Worm (Caenorhabditis elegans) whole organism, dauer: ENCODE measurements around the gene nspb-7.
"Not testable (repeated sequence)": the region's sequence is repeated elsewhere in the genome, so short reads cannot be mapped to it uniquely, and the experiment has no call there.

Source experiments
- unc-62 ChIP-seq: sonication (generic microtip); optimal IDR thresholded peaks from 2 replicates; lab custom pipeline; 2017; ENCODE audit warnings: missing biosample characterization, missing genetic modification reagents, missing genetic modification characterization

Gene nspb-7

ce11 chrII:14578013-14578412 lies at the start of gene nspb-7:
nspb-7 (plus strand) TSS chrII:14578313.
- no peak for TF ChIP-seq unc-62 (GFP tag; lab: Kevin White, UChicago)

- no peak for TF ChIP-seq unc-62 (GFP tag; lab: Kevin White, UChicago)
These were observed 44.1 kb upstream of the nspb-7 start, which contains the start of gene C04H5.1 for ce11 chrII:14534000-14534399. C04H5.1 (plus strand) TSS chrII:14534300.

ce11 chrII:14537728-14538127 lies 40.4 kb upstream of the nspb-7 start, which contains the start of the genes clec-147 and C04H5.7:
clec-147 (minus strand) TSS chrII:14537828.
C04H5.7 (plus strand) TSS chrII:14537946.
- TF ChIP-seq unc-62 (GFP tag; lab: Kevin White, UChicago), result no peak

ce11 chrII:14540551-14540950 lies 37.6 kb upstream of the nspb-7 start:
- no peak for TF ChIP-seq unc-62 (GFP tag; lab: Kevin White, UChicago)

- TF ChIP-seq unc-62 (GFP tag; lab: Kevin White, UChicago), result no peak
These were observed 29.4 kb upstream of the nspb-7 start, which contains the start of gene gcy-29 for ce11 chrII:14548691-14549090. gcy-29 (minus strand) TSS chrII:14548791.

ce11 chrII:14550613-14551012 lies 27.5 kb upstream of the nspb-7 start, which contains the start of gene nlp-41:
nlp-41 (plus strand) TSS chrII:14550913.
- no peak for TF ChIP-seq unc-62 (GFP tag; lab: Kevin White, UChicago)

- TF ChIP-seq unc-62 (GFP tag; lab: Kevin White, UChicago), result no peak
These were observed 23.1 kb upstream of the nspb-7 start for ce11 chrII:14555019-14555418.

ce11 chrII:14561549-14562115 lies 16.5 kb upstream of the nspb-7 start, which contains the start of gene mog-4:
mog-4 (minus strand) TSS chrII:14561599.
- not testable (repeated sequence) for TF ChIP-seq unc-62 (GFP tag; lab: Kevin White, UChicago)

ce11 chrII:14567811-14568210 lies 10.3 kb upstream of the nspb-7 start:
- TF ChIP-seq unc-62 (GFP tag; lab: Kevin White, UChicago), result no peak

- no peak for TF ChIP-seq unc-62 (GFP tag; lab: Kevin White, UChicago)
These were observed 8.8 kb upstream of the nspb-7 start for ce11 chrII:14569322-14569721.

ce11 chrII:14570541-14571160 lies 7.5 kb upstream of the nspb-7 start:
- TF ChIP-seq unc-62 (GFP tag; lab: Kevin White, UChicago), result no peak

- no peak for TF ChIP-seq unc-62 (GFP tag; lab: Kevin White, UChicago)
These were observed 4.8 kb upstream of the nspb-7 start, which contains the start of gene madf-5 for ce11 chrII:14573315-14573714. madf-5 (plus strand) TSS chrII:14573615.

ce11 chrII:14574790-14575189 lies 3.3 kb upstream of the nspb-7 start:
- no peak for TF ChIP-seq unc-62 (GFP tag; lab: Kevin White, UChicago)

- TF ChIP-seq unc-62 (GFP tag; lab: Kevin White, UChicago), result no peak
These were observed 1.7 kb upstream of the nspb-7 start, which contains the start of gene C01G12.13 for ce11 chrII:14576429-14576828. C01G12.13 (plus strand) TSS chrII:14576729.

- no peak for TF ChIP-seq unc-62 (GFP tag; lab: Kevin White, UChicago)
These were observed 603 bp downstream of the nspb-7 start, which contains the start of gene C01G12.9 for ce11 chrII:14578716-14579115. C01G12.9 (plus strand) TSS chrII:14579016.

- TF ChIP-seq unc-62 (GFP tag; lab: Kevin White, UChicago), result no peak
These were observed 2.4 kb downstream of the nspb-7 start, which contains the start of the genes nspb-8 and nspb-9 for ce11 chrII:14580549-14580948. nspb-8 (minus strand) TSS chrII:14580649. nspb-9 (plus strand) TSS chrII:14580859.
